Fruit fly (Drosophila melanogaster) whole organism, embryonic: ENCODE results near the gene bi.
A peak's percentile ranks its signal among the peaks of the same experiment; 100 is the strongest.

Experiments used
- Ada2b ChIP-seq: fragments of 200-800 bp; sonication (Bioruptor generic); IDR thresholded peaks from 2 replicates; pipeline ENCODE4 v1.3.6; 2022; ENCODE audit warnings: missing biosample characterization, missing genetic modification characterization
- Asciz ChIP-seq: fragments of 200-800 bp; sonication (Bioruptor generic); optimal IDR thresholded peaks from 2 replicates; lab custom pipeline; 2017; ENCODE audit warnings: missing biosample characterization, mild to moderate bottlenecking, missing genetic modification characterization, missing genetic modification reagents
- Bgb ChIP-seq: fragments of 200-800 bp; sonication (Bioruptor generic); IDR thresholded peaks from 2 replicates; pipeline ENCODE4 v1.3.6; 2022; ENCODE audit warnings: missing biosample characterization, missing genetic modification characterization; ENCODE audit not compliant: partially characterized antibody
- CG11247 ChIP-seq: fragments of 200-800 bp; sonication (Bioruptor generic); IDR thresholded peaks from 2 replicates; pipeline ENCODE4 v1.3.6; 2022; ENCODE audit warnings: missing biosample characterization, missing genetic modification characterization
- CG11398 ChIP-seq: fragments of 200-800 bp; sonication (Bioruptor generic); optimal IDR thresholded peaks from 2 replicates; lab custom pipeline; 2016; ENCODE audit warnings: missing biosample characterization, missing genetic modification characterization
- CG11560 ChIP-seq: fragments of 200-800 bp; sonication (Bioruptor generic); IDR thresholded peaks from 3 replicates; pipeline ENCODE4 v1.3.6; 2022; ENCODE audit warnings: missing biosample characterization, missing genetic modification characterization
- CG11695 ChIP-seq: fragments of 200-800 bp; sonication (Bioruptor generic); IDR thresholded peaks from 3 replicates; pipeline ENCODE4 v1.3.6; 2022; ENCODE audit warnings: missing biosample characterization, missing genetic modification characterization
- CG12104 ChIP-seq: fragments of 200-800 bp; sonication (Bioruptor generic); optimal IDR thresholded peaks from 3 replicates; lab custom pipeline; 2016; ENCODE audit warnings: missing biosample characterization, missing genetic modification characterization
- CG12769 ChIP-seq: fragments of 200-800 bp; sonication (Bioruptor generic); optimal IDR thresholded peaks from 2 replicates; lab custom pipeline; 2019; ENCODE audit warnings: missing biosample characterization, mild to moderate bottlenecking, missing genetic modification characterization, moderate library complexity
- CG14860 ChIP-seq: fragments of 200-800 bp; sonication (Bioruptor generic); IDR thresholded peaks from 3 replicates; pipeline ENCODE4 v1.3.6; 2022; ENCODE audit warnings: missing biosample characterization, missing genetic modification characterization; ENCODE audit not compliant: partially characterized antibody
- CG16815 ChIP-seq: fragments of 200-800 bp; sonication (Bioruptor generic); optimal IDR thresholded peaks from 3 replicates; lab custom pipeline; 2017; ENCODE audit warnings: missing biosample characterization, mild to moderate bottlenecking, missing genetic modification characterization
- CG17385 ChIP-seq: fragments of 200-800 bp; sonication (Bioruptor generic); optimal IDR thresholded peaks from 3 replicates; lab custom pipeline; 2018; ENCODE audit warnings: missing biosample characterization, mild to moderate bottlenecking, missing genetic modification characterization
- CG17912 ChIP-seq: fragments of 200-800 bp; sonication (Bioruptor generic); optimal IDR thresholded peaks from 2 replicates; lab custom pipeline; 2018; ENCODE audit warnings: missing biosample characterization, mild to moderate bottlenecking, missing genetic modification characterization
- CG18599 ChIP-seq: fragments of 200-800 bp; sonication (Bioruptor generic); optimal IDR thresholded peaks from 3 replicates; lab custom pipeline; 2017; ENCODE audit warnings: missing biosample characterization, missing genetic modification characterization, mild to moderate bottlenecking, moderate library complexity, missing genetic modification reagents
- CG2202 ChIP-seq: fragments of 200-800 bp; sonication (Bioruptor generic); optimal IDR thresholded peaks from 2 replicates; lab custom pipeline; 2018; ENCODE audit warnings: missing biosample characterization, mild to moderate bottlenecking, missing genetic modification characterization
- CG4328 ChIP-seq: fragments of 200-800 bp; sonication (Bioruptor generic); optimal IDR thresholded peaks from 3 replicates; lab custom pipeline; 2017; ENCODE audit warnings: missing biosample characterization, missing genetic modification reagents, missing genetic modification characterization
- CG5245 ChIP-seq: fragments of 200-800 bp; sonication (Bioruptor generic); optimal IDR thresholded peaks from 3 replicates; lab custom pipeline; 2016; ENCODE audit warnings: missing biosample characterization, missing genetic modification characterization
- CG7786 ChIP-seq: fragments of 200-800 bp; sonication (Bioruptor generic); optimal IDR thresholded peaks from 2 replicates; lab custom pipeline; 2016; ENCODE audit warnings: missing biosample characterization, missing genetic modification characterization
- CG8765 ChIP-seq: fragments of 200-800 bp; sonication (Bioruptor generic); IDR thresholded peaks from 2 replicates; pipeline ENCODE4 v1.3.6; 2022; ENCODE audit warnings: missing biosample characterization, missing genetic modification characterization
- CG9727 ChIP-seq: fragments of 200-800 bp; sonication (Bioruptor generic); optimal IDR thresholded peaks from 3 replicates; lab custom pipeline; 2017; ENCODE audit warnings: missing biosample characterization, mild to moderate bottlenecking, missing genetic modification characterization
- CG9876 ChIP-seq: fragments of 200-800 bp; sonication (Bioruptor generic); optimal IDR thresholded peaks from 2 replicates; lab custom pipeline; 2016; ENCODE audit warnings: missing biosample characterization, missing genetic modification characterization
- D19A ChIP-seq: fragments of 200-800 bp; optimal IDR thresholded peaks from 3 replicates; lab custom pipeline; 2019; ENCODE audit warnings: missing biosample characterization, mild to moderate bottlenecking, missing genetic modification characterization, moderate library complexity
- E2f1 ChIP-seq: fragments of 200-800 bp; sonication (Bioruptor generic); IDR thresholded peaks from 2 replicates; pipeline ENCODE4 v1.3.6; 2022; ENCODE audit warnings: missing biosample characterization, missing genetic modification characterization
- H15 ChIP-seq: fragments of 200-800 bp; sonication (Bioruptor generic); IDR thresholded peaks from 3 replicates; pipeline ENCODE4 v1.3.6; 2022; ENCODE audit warnings: missing biosample characterization, missing genetic modification characterization
- Hmr ChIP-seq: fragments of 200-800 bp; sonication (Bioruptor generic); optimal IDR thresholded peaks from 3 replicates; lab custom pipeline; 2017; ENCODE audit warnings: mild to moderate bottlenecking, missing biosample characterization, missing genetic modification reagents, missing genetic modification characterization
- Hr78 ChIP-seq, 2 experiments: fragments of 200-800 bp in 1 of 2; fragments of >200 bp in 1 of 2; sonication (Bioruptor generic) in 1 of 2; optimal IDR thresholded peaks; 2 replicates each; lab custom pipeline; 2017 to 2019; ENCODE audit warnings: missing biosample characterization in 2 of 2, missing genetic modification characterization in 2 of 2, mild to moderate bottlenecking in 1 of 2, moderate library complexity in 1 of 2
- MTF-1 ChIP-seq: fragments of 200-800 bp; sonication (Bioruptor generic); optimal IDR thresholded peaks from 2 replicates; lab custom pipeline; 2018; ENCODE audit warnings: missing biosample characterization, mild to moderate bottlenecking, missing genetic modification characterization, borderline replicate concordance
- Myb ChIP-seq: fragments of 200-800 bp; sonication (Bioruptor generic); optimal IDR thresholded peaks from 2 replicates; lab custom pipeline; 2016; ENCODE audit warnings: missing biosample characterization, missing genetic modification characterization
- Neu2 ChIP-seq: fragments of 200-800 bp; sonication (Bioruptor generic); optimal IDR thresholded peaks from 3 replicates; lab custom pipeline; 2016; ENCODE audit warnings: missing biosample characterization, missing genetic modification characterization, borderline replicate concordance
- Ravus ChIP-seq: fragments of 200-800 bp; sonication (Bioruptor generic); IDR thresholded peaks from 2 replicates; pipeline ENCODE4 v1.3.6; 2022; ENCODE audit warnings: missing biosample characterization, missing genetic modification characterization
- Sox102F ChIP-seq: fragments of 200-800 bp; sonication (Bioruptor generic); optimal IDR thresholded peaks from 2 replicates; lab custom pipeline; 2018; ENCODE audit warnings: missing biosample characterization, mild to moderate bottlenecking, missing genetic modification characterization, moderate library complexity
- Stat92E ChIP-seq, 3 experiments: fragments of >200 bp in 2 of 3; fragments of 200-800 bp in 1 of 3; sonication (Bioruptor generic) in 1 of 3; optimal IDR thresholded peaks; 2 replicates each; lab custom pipeline; 2017 to 2019; ENCODE audit warnings: missing biosample characterization in 3 of 3, missing genetic modification characterization in 3 of 3, mild to moderate bottlenecking in 1 of 3, moderate library complexity in 1 of 3
- Trl ChIP-seq, 3 experiments: fragments of >200 bp in 2 of 3; fragments of 200-800 bp in 1 of 3; sonication (Bioruptor generic) in 1 of 3; optimal IDR thresholded peaks; 2 replicates in 1 of 3; 3 replicates in 2 of 3; lab custom pipeline; 2016 to 2017; ENCODE audit warnings: missing biosample characterization in 1 of 3, missing genetic modification characterization in 1 of 3
- ara ChIP-seq: fragments of 200-800 bp; sonication (Bioruptor generic); IDR thresholded peaks from 2 replicates; pipeline ENCODE4 v1.3.6; 2022; ENCODE audit warnings: missing biosample characterization, missing genetic modification characterization
- bbx ChIP-seq: fragments of 200-800 bp; sonication (Bioruptor generic); IDR thresholded peaks from 2 replicates; pipeline ENCODE4 v1.3.6; 2022; ENCODE audit warnings: missing biosample characterization, missing genetic modification characterization; ENCODE audit not compliant: partially characterized antibody
- caup ChIP-seq: fragments of 200-800 bp; sonication (Bioruptor generic); optimal IDR thresholded peaks from 3 replicates; lab custom pipeline; 2017; ENCODE audit warnings: missing biosample characterization, mild to moderate bottlenecking, missing genetic modification characterization, moderate library complexity; ENCODE audit not compliant: severe bottlenecking
- chif ChIP-seq, 2 experiments: fragments of 200-800 bp; sonication (Bioruptor generic); optimal IDR thresholded peaks; 3 replicates each; lab custom pipeline; 2016; ENCODE audit warnings: missing biosample characterization in 2 of 2, missing genetic modification characterization in 2 of 2
- cwo ChIP-seq: fragments of 200-800 bp; sonication (Bioruptor generic); optimal IDR thresholded peaks from 3 replicates; lab custom pipeline; 2017; ENCODE audit warnings: missing biosample characterization, missing genetic modification characterization, mild to moderate bottlenecking, moderate library complexity, missing genetic modification reagents
- dpn ChIP-seq, 2 experiments: fragments of 200-800 bp; sonication (Bioruptor generic); optimal IDR thresholded peaks; 3 replicates each; lab custom pipeline; 2016; ENCODE audit warnings: missing biosample characterization in 2 of 2, missing genetic modification characterization in 2 of 2
- fd64A ChIP-seq: fragments of 200-800 bp; sonication (Bioruptor generic); optimal IDR thresholded peaks from 3 replicates; lab custom pipeline; 2018; ENCODE audit warnings: missing biosample characterization, mild to moderate bottlenecking, missing genetic modification characterization
- gem ChIP-seq: fragments of 200-800 bp; sonication (Bioruptor generic); optimal IDR thresholded peaks from 2 replicates; lab custom pipeline; 2019; ENCODE audit warnings: missing biosample characterization, mild to moderate bottlenecking, missing genetic modification characterization, moderate library complexity
- her ChIP-seq: fragments of 200-800 bp; sonication (Bioruptor generic); optimal IDR thresholded peaks from 2 replicates; lab custom pipeline; 2016; ENCODE audit warnings: missing biosample characterization, missing genetic modification characterization
- ind ChIP-seq: fragments of 200-800 bp; sonication (Bioruptor generic); optimal IDR thresholded peaks from 3 replicates; lab custom pipeline; 2016; ENCODE audit warnings: missing biosample characterization, missing genetic modification characterization
- luna ChIP-seq: fragments of 200-800 bp; sonication (Bioruptor generic); optimal IDR thresholded peaks from 2 replicates; lab custom pipeline; 2016; ENCODE audit warnings: missing biosample characterization, missing genetic modification characterization
- nau ChIP-seq: fragments of 200-800 bp; sonication (Bioruptor generic); optimal IDR thresholded peaks from 3 replicates; lab custom pipeline; 2017; ENCODE audit warnings: missing biosample characterization, mild to moderate bottlenecking, missing genetic modification characterization, missing genetic modification reagents
- prd ChIP-seq, 3 experiments: fragments of >200 bp in 2 of 3; fragments of 200-800 bp in 1 of 3; sonication (Bioruptor generic) in 1 of 3; optimal IDR thresholded peaks in 2 of 3; IDR thresholded peaks in 1 of 3; 2 replicates in 2 of 3; 3 replicates in 1 of 3; pipeline versions ENCODE4 v1.3.6 to Lab custom; 2017 to 2022; ENCODE audit warnings: missing biosample characterization in 1 of 3, missing genetic modification characterization in 1 of 3
- tio ChIP-seq: fragments of 200-800 bp; sonication (Bioruptor generic); optimal IDR thresholded peaks from 2 replicates; lab custom pipeline; 2017; ENCODE audit warnings: missing biosample characterization, missing genetic modification characterization, inconsistent platforms
- trem ChIP-seq: fragments of 200-800 bp; optimal IDR thresholded peaks from 3 replicates; lab custom pipeline; 2019; ENCODE audit warnings: missing biosample characterization, mild to moderate bottlenecking, missing genetic modification characterization, moderate library complexity
- tx ChIP-seq: fragments of 200-800 bp; sonication (Bioruptor generic); optimal IDR thresholded peaks from 2 replicates; lab custom pipeline; 2016; ENCODE audit warnings: missing biosample characterization, missing genetic modification characterization

Gene bi

dm6 chrX:4498234-4498633 is 85.6 kb downstream of the bi start (continued):
- no peak for TF ChIP-seq bbx
- TF ChIP-seq E2f1 (GFP tag; lab: Robert Waterston, UW): 0 out of 2 replicates have a peak, but pooled peaks have one; percentile 44
- no peak for TF ChIP-seq CG8765 (GFP tag; lab: Robert Waterston, UW)
- no peak for TF ChIP-seq CG11398
- TF ChIP-seq CG17385 (GFP tag; lab: Kevin White, UChicago): peak; percentile 21
- TF ChIP-seq D19A (tag; lab: Kevin White, UChicago): peak; percentile 15
- TF ChIP-seq CG9727 (GFP tag; lab: Kevin White, UChicago): peak; percentile 22
- no peak for TF ChIP-seq caup (GFP tag; lab: Kevin White, UChicago)
- no peak for TF ChIP-seq CG12104
- TF ChIP-seq fd64A (GFP tag; lab: Kevin White, UChicago): no peak
- no peak for TF ChIP-seq Hmr (GFP tag; lab: Kevin White, UChicago)
- no peak for TF ChIP-seq Neu2 (GFP tag; lab: Kevin White, UChicago)
- TF ChIP-seq chif (GFP tag; optimal IDR thresholded peaks at IDR 0.05; lab: Kevin White, UChicago): peak; percentile 43 to 47
- TF ChIP-seq CG7786: peak; percentile 4
- no peak for TF ChIP-seq luna (GFP tag; lab: Kevin White, UChicago)
- no peak for TF ChIP-seq Asciz (GFP tag; lab: Kevin White, UChicago)
- TF ChIP-seq ara (GFP tag; lab: Robert Waterston, UW): no peak
- no peak for TF ChIP-seq trem (tag; lab: Kevin White, UChicago)
- TF ChIP-seq Hr78 (GFP tag; optimal IDR thresholded peaks at IDR 0.05; lab: Kevin White, UChicago): no peak
- TF ChIP-seq MTF-1 (GFP tag; lab: Kevin White, UChicago): no peak
- TF ChIP-seq CG16815 (GFP tag; lab: Kevin White, UChicago): peak; percentile 7
- TF ChIP-seq tio: no peak
- no peak for TF ChIP-seq CG18599
- no peak for TF ChIP-seq her (GFP tag; lab: Kevin White, UChicago)
- TF ChIP-seq Ravus: no peak
- TF ChIP-seq CG2202 (tag; lab: Kevin White, UChicago): peak; percentile 7
- no peak for TF ChIP-seq CG11247 (GFP tag; lab: Robert Waterston, UW)
- no peak for TF ChIP-seq tx (GFP tag; lab: Kevin White, UChicago)
- peak in 1 of 2 experiments; percentile 37 for TF ChIP-seq dpn (GFP tag; optimal IDR thresholded peaks at IDR 0.05; lab: Kevin White, UChicago)
- peak; percentile 63 for TF ChIP-seq gem (tag; lab: Kevin White, UChicago)
- peak; percentile 39 for TF ChIP-seq CG5245 (GFP tag; lab: Kevin White, UChicago)
- TF ChIP-seq CG14860: no peak
- peak; percentile 46 for TF ChIP-seq Sox102F (GFP tag; lab: Kevin White, UChicago)
- no peak for TF ChIP-seq CG11560
- TF ChIP-seq CG9876 (GFP tag; lab: Kevin White, UChicago): no peak
- TF ChIP-seq Trl (optimal IDR thresholded peaks at IDR 0.05; lab: Kevin White, UChicago): no peak
- TF ChIP-seq Trl (GFP tag; optimal IDR thresholded peaks at IDR 0.05; lab: Kevin White, UChicago): peak; percentile 35
- no peak for TF ChIP-seq cwo (GFP tag; lab: Kevin White, UChicago)
- no peak for TF ChIP-seq nau
- TF ChIP-seq CG11695: no peak
- no peak for TF ChIP-seq CG4328 (GFP tag; lab: Kevin White, UChicago)
- TF ChIP-seq Myb (GFP tag; lab: Kevin White, UChicago): no peak
- no peak for TF ChIP-seq prd (optimal IDR thresholded peaks at IDR 0.05; lab: Kevin White, UChicago)
- TF ChIP-seq prd (GFP tag; IDR thresholded peaks at IDR 0.05; lab: Robert Waterston, UW): peak; percentile 55; the same call in 1 of the 3 replicates
- peak; percentile 35 for TF ChIP-seq ind (GFP tag; lab: Kevin White, UChicago)
- TF ChIP-seq H15 (GFP tag; lab: Robert Waterston, UW): no peak
- TF ChIP-seq CG17912 (GFP tag; lab: Kevin White, UChicago): no peak
- no peak for TF ChIP-seq CG12769 (tag; lab: Kevin White, UChicago)
- no peak for TF ChIP-seq Ada2b (GFP tag; lab: Robert Waterston, UW)
- no peak for TF ChIP-seq Bgb
- no peak for TF ChIP-seq Stat92E (GFP tag; optimal IDR thresholded peaks at IDR 0.05; lab: Kevin White, UChicago)
